Worm (Caenorhabditis elegans) whole organism, young adult: ENCODE data around the gene panl-3.

Experiments used
- B0261.1 ChIP-seq: sonication (generic microtip); optimal IDR thresholded peaks from 2 replicates; lab custom pipeline; 2016; ENCODE audit warnings: mild to moderate bottlenecking, missing genetic modification characterization, moderate library complexity, missing compliant biosample characterization
- C06A6.2 ChIP-seq: fragments of 200-800 bp; sonication (Bioruptor generic); conservative IDR thresholded peaks from 2 replicates; pipeline ENCODE4 v1.3.6; 2022; ENCODE audit warnings: missing genetic modification characterization, missing compliant biosample characterization
- D2030.7 ChIP-seq: fragments of 200-800 bp; sonication (Bioruptor generic); IDR thresholded peaks from 2 replicates; pipeline ENCODE4 v1.3.6; 2022; ENCODE audit warnings: missing genetic modification reagents, missing genetic modification characterization, missing compliant biosample characterization
- F23B12.7 ChIP-seq: sonication (generic microtip); optimal IDR thresholded peaks from 2 replicates; lab custom pipeline; 2017; ENCODE audit warnings: missing genetic modification characterization, mild to moderate bottlenecking, missing compliant biosample characterization, antibody characterized with exemption, moderate library complexity; ENCODE audit not compliant: insufficient read depth
- F33H1.4 ChIP-seq: fragments of 200-800 bp; sonication (Bioruptor generic); IDR thresholded peaks from 2 replicates; pipeline ENCODE4 v1.3.6; 2022; ENCODE audit warnings: missing genetic modification reagents, missing genetic modification characterization, missing compliant biosample characterization
- F37B4.10 ChIP-seq: fragments of 200-800 bp; sonication (Bioruptor generic); IDR thresholded peaks from 2 replicates; pipeline ENCODE4 v1.3.6; 2022; ENCODE audit warnings: missing genetic modification characterization, missing compliant biosample characterization
- F57A8.1 ChIP-seq: fragments of 200-800 bp; sonication (Bioruptor generic); optimal IDR thresholded peaks from 2 replicates; lab custom pipeline; 2018; ENCODE audit warnings: mild to moderate bottlenecking, missing genetic modification characterization, moderate library complexity, missing compliant biosample characterization
- F57C9.4 ChIP-seq: sonication (generic microtip); optimal IDR thresholded peaks from 2 replicates; lab custom pipeline; 2017; ENCODE audit warnings: mild to moderate bottlenecking, missing genetic modification characterization, missing compliant biosample characterization
- K11D2.4 ChIP-seq: fragments of 200-800 bp; sonication (Bioruptor generic); IDR thresholded peaks from 2 replicates; pipeline ENCODE4 v1.3.6; 2022; ENCODE audit warnings: missing genetic modification reagents, missing genetic modification characterization, missing compliant biosample characterization
- T07F8.4 ChIP-seq: sonication (generic microtip); optimal IDR thresholded peaks from 2 replicates; lab custom pipeline; 2016; ENCODE audit warnings: mild to moderate bottlenecking, missing genetic modification characterization, moderate library complexity, missing compliant biosample characterization
- Y56A3A.18 ChIP-seq: fragments of 200-800 bp; sonication (Bioruptor generic); IDR thresholded peaks from 2 replicates; pipeline ENCODE4 v1.3.6; 2022; ENCODE audit warnings: missing genetic modification reagents, missing genetic modification characterization, missing compliant biosample characterization
- Y79H2A.3 ChIP-seq: fragments of 200-800 bp; sonication (Bioruptor generic); conservative IDR thresholded peaks from 2 replicates; pipeline ENCODE4 v1.3.6; 2022; ENCODE audit warnings: missing genetic modification reagents, missing genetic modification characterization, missing compliant biosample characterization
- ama-1 ChIP-seq, 3 experiments: fragments of 150-350 bp in 1 of 3; sonication (generic microtip) in 2 of 3; optimal IDR thresholded peaks; 2 replicates each; lab custom pipeline; 2014 to 2018; ENCODE audit warnings: missing biosample characterization in 2 of 3, missing genetic modification characterization in 2 of 3, missing genetic modification reagents in 2 of 3
- atf-7 ChIP-seq: sonication (generic microtip); optimal IDR thresholded peaks from 2 replicates; lab custom pipeline; 2017; ENCODE audit warnings: mild to moderate bottlenecking, missing genetic modification characterization, missing compliant biosample characterization
- attf-5 ChIP-seq: fragments of 200-800 bp; sonication (Bioruptor generic); optimal IDR thresholded peaks from 2 replicates; lab custom pipeline; 2018; ENCODE audit warnings: mild to moderate bottlenecking, missing genetic modification characterization, missing compliant biosample characterization
- attf-6 ChIP-seq: fragments of 200-800 bp; sonication (Bioruptor generic); IDR thresholded peaks from 2 replicates; pipeline ENCODE4 v1.3.6; 2022; ENCODE audit warnings: missing genetic modification reagents, missing genetic modification characterization, missing compliant biosample characterization
- bed-2 ChIP-seq: fragments of 200-800 bp; sonication (Bioruptor generic); IDR thresholded peaks from 2 replicates; pipeline ENCODE4 v1.3.6; 2022; ENCODE audit warnings: missing genetic modification reagents, missing genetic modification characterization, missing compliant biosample characterization
- ceh-27 ChIP-seq: fragments of 200-800 bp; sonication (Bioruptor generic); optimal IDR thresholded peaks from 2 replicates; lab custom pipeline; 2018; ENCODE audit warnings: mild to moderate bottlenecking, missing genetic modification characterization, moderate library complexity, missing compliant biosample characterization
- ceh-40 ChIP-seq: fragments of 200-800 bp; sonication (Bioruptor generic); IDR thresholded peaks from 2 replicates; pipeline ENCODE4 v1.3.6; 2022; ENCODE audit warnings: missing genetic modification characterization, missing compliant biosample characterization
- dpff-1 ChIP-seq: sonication (generic microtip); optimal IDR thresholded peaks from 2 replicates; lab custom pipeline; 2017; ENCODE audit warnings: mild to moderate bottlenecking, missing genetic modification characterization, missing compliant biosample characterization
- dpl-1 ChIP-seq: fragments of 150-350 bp; optimal IDR thresholded peaks from 2 replicates; lab custom pipeline; 2014; ENCODE audit warnings: missing biosample characterization, missing genetic modification reagents, missing genetic modification characterization
- ets-4 ChIP-seq: fragments of 200-800 bp; sonication (Bioruptor generic); optimal IDR thresholded peaks from 2 replicates; lab custom pipeline; 2018; ENCODE audit warnings: mild to moderate bottlenecking, missing genetic modification characterization, missing compliant biosample characterization
- hlh-12 ChIP-seq: sonication (generic microtip); optimal IDR thresholded peaks from 2 replicates; lab custom pipeline; 2016; ENCODE audit warnings: missing genetic modification characterization, missing compliant biosample characterization
- hmg-1.2 ChIP-seq: fragments of 200-800 bp; sonication (Bioruptor generic); IDR thresholded peaks from 2 replicates; pipeline ENCODE4 v1.3.6; 2022; ENCODE audit warnings: missing genetic modification reagents, missing genetic modification characterization, missing compliant biosample characterization
- hmg-20 ChIP-seq: fragments of 200-800 bp; sonication (Bioruptor generic); IDR thresholded peaks from 2 replicates; pipeline ENCODE4 v1.3.6; 2022; ENCODE audit warnings: missing genetic modification reagents, missing genetic modification characterization, missing compliant biosample characterization
- lin-26 ChIP-seq: fragments of 200-800 bp; sonication (Bioruptor generic); IDR thresholded peaks from 2 replicates; pipeline ENCODE4 v1.3.6; 2022; ENCODE audit warnings: missing genetic modification reagents, missing genetic modification characterization, missing compliant biosample characterization
- lin-40 ChIP-seq: sonication (generic microtip); optimal IDR thresholded peaks from 2 replicates; lab custom pipeline; 2016; ENCODE audit warnings: missing genetic modification characterization, mild to moderate bottlenecking, missing compliant biosample characterization, missing genotype, missing genetic modification reagents
- lir-1 ChIP-seq: fragments of 200-800 bp; sonication (Bioruptor generic); conservative IDR thresholded peaks from 2 replicates; pipeline ENCODE4 v1.3.6; 2022; ENCODE audit warnings: missing genetic modification reagents, missing genetic modification characterization, missing compliant biosample characterization
- lsy-27 ChIP-seq: sonication (generic microtip); optimal IDR thresholded peaks from 2 replicates; lab custom pipeline; 2017; ENCODE audit warnings: missing genetic modification characterization, mild to moderate bottlenecking, missing compliant biosample characterization, antibody characterized with exemption, missing genotype, borderline replicate concordance; ENCODE audit not compliant: insufficient read depth
- madf-3 ChIP-seq: fragments of 200-800 bp; sonication (Bioruptor generic); IDR thresholded peaks from 2 replicates; pipeline ENCODE4 v1.3.6; 2022; ENCODE audit warnings: missing genetic modification reagents, missing genetic modification characterization, missing compliant biosample characterization
- madf-6 ChIP-seq: fragments of 200-800 bp; sonication (Bioruptor generic); IDR thresholded peaks from 2 replicates; pipeline ENCODE4 v1.3.6; 2022; ENCODE audit warnings: missing genetic modification reagents, missing genetic modification characterization, missing compliant biosample characterization
- mcd-1 ChIP-seq: fragments of 200-800 bp; sonication (Bioruptor generic); IDR thresholded peaks from 2 replicates; pipeline ENCODE4 v1.3.6; 2022; ENCODE audit warnings: missing genetic modification reagents, missing genetic modification characterization, missing compliant biosample characterization
- nfya-1 ChIP-seq: sonication (generic microtip); optimal IDR thresholded peaks from 2 replicates; lab custom pipeline; 2017; ENCODE audit warnings: antibody characterized with exemption, missing compliant biosample characterization, missing genetic modification characterization, borderline replicate concordance; ENCODE audit not compliant: insufficient read depth
- nfyb-1 ChIP-seq: fragments of 200-800 bp; sonication (Bioruptor generic); IDR thresholded peaks from 2 replicates; pipeline ENCODE4 v1.3.6; 2022; ENCODE audit warnings: missing genetic modification reagents, missing genetic modification characterization, missing compliant biosample characterization
- nhr-80 ChIP-seq: sonication (generic microtip); optimal IDR thresholded peaks from 2 replicates; lab custom pipeline; 2016; ENCODE audit warnings: missing genetic modification characterization, missing compliant biosample characterization
- repo-1 ChIP-seq: sonication (generic microtip); optimal IDR thresholded peaks from 2 replicates; lab custom pipeline; 2017; ENCODE audit warnings: mild to moderate bottlenecking, missing genetic modification characterization, missing compliant biosample characterization
- sea-2 ChIP-seq: fragments of 200-800 bp; sonication (Bioruptor generic); IDR thresholded peaks from 2 replicates; pipeline ENCODE4 v1.3.6; 2022; ENCODE audit warnings: missing genetic modification characterization, missing compliant biosample characterization
- snpc-1.1 ChIP-seq: sonication (generic microtip); optimal IDR thresholded peaks from 2 replicates; lab custom pipeline; 2017; ENCODE audit warnings: missing genetic modification characterization, mild to moderate bottlenecking, missing compliant biosample characterization, antibody characterized with exemption, moderate library complexity, missing genotype, missing genetic modification reagents; ENCODE audit not compliant: insufficient read depth
- snpc-1.3 ChIP-seq: sonication (generic microtip); optimal IDR thresholded peaks from 2 replicates; lab custom pipeline; 2017; ENCODE audit warnings: missing genetic modification characterization, mild to moderate bottlenecking, missing compliant biosample characterization, antibody characterized with exemption, moderate library complexity, missing genotype, missing genetic modification reagents; ENCODE audit not compliant: insufficient read depth
- sptf-2 ChIP-seq: fragments of 200-800 bp; sonication (Bioruptor generic); optimal IDR thresholded peaks from 2 replicates; lab custom pipeline; 2018; ENCODE audit warnings: mild to moderate bottlenecking, missing genetic modification characterization, missing compliant biosample characterization
- unc-130 ChIP-seq: sonication (generic microtip); optimal IDR thresholded peaks from 2 replicates; lab custom pipeline; 2016; ENCODE audit warnings: missing genetic modification reagents, missing genetic modification characterization, missing compliant biosample characterization
- xnd-1 ChIP-seq: sonication (generic microtip); optimal IDR thresholded peaks from 2 replicates; lab custom pipeline; 2016; ENCODE audit warnings: missing genotype, missing genetic modification reagents, missing genetic modification characterization, missing compliant biosample characterization
- zim-3 ChIP-seq: sonication (generic microtip); optimal IDR thresholded peaks from 2 replicates; lab custom pipeline; 2017; ENCODE audit warnings: mild to moderate bottlenecking, missing genetic modification characterization, moderate library complexity, missing compliant biosample characterization
- ztf-28 ChIP-seq: fragments of 200-800 bp; sonication (Bioruptor generic); IDR thresholded peaks from 2 replicates; pipeline ENCODE4 v1.3.6; 2022; ENCODE audit warnings: missing genetic modification reagents, missing genetic modification characterization, missing compliant biosample characterization
- ztf-6 ChIP-seq: fragments of 200-800 bp; sonication (Bioruptor generic); IDR thresholded peaks from 2 replicates; pipeline ENCODE4 v1.3.6; 2022; ENCODE audit warnings: missing genetic modification reagents, missing genetic modification characterization, missing compliant biosample characterization

Gene panl-3

DNA sequence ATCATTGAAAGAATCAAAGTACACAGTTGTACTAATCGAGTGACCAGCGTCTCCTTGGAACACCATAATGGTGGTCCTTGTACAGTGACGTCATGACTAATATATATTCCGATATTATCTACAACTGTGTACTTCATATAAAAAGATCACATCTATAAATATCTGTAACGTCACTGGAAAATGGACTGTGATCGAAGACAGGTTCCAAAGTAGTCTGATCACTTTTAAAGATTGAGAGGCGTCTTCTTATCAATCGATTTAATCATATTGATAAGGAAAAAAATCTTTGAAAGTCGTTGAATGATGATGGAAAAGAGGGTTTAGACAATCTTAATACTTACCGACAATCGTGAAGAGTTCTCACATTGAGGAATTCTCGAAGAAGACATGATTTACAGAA lies 39.2 kb downstream of the panl-3 start:
- TF ChIP-seq C06A6.2 (GFP tag; lab: Robert Waterston, UW) (no peak), nhr-80 (tag; lab: Kevin White, UChicago) (peak; percentile 7)
- TF ChIP-seq, all 124 proteins: peak for 1

DNA sequence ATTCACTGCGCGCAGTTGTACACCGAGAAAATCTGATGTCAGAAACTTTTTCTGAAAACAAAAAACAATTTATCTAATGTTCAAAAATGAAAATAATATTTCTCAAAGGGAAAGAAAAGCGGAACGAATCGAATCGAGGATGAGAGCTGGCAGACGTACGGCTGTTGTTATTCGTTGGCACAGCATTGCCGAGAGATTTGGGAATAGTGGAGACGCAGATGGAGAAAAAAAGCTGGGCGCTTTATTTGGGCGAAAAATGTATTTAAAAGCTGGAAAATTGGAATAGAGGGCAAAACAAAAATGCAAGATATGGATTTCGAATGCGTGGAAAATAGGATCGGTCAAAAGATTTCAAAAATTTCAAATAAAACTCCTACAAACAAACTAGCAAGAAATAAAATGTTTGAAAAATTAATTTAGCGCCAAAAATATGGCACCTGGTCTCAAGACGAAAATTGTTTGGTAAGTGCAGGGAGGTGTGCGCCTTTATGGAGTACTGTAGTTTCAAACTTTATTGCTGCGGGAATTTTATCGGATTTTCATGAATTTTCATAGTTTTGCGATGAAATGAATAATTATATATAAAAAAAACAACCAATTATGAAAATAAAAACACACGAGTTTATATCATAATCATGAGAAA lies 40.4 kb downstream of the panl-3 start, which contains the start of gene gpdh-2:
TSS of gene gpdh-2 (minus strand) at position 51 of the 643 bp plus-strand sequence.
- no peak for TF ChIP-seq zim-3
- TF ChIP-seq ceh-27 = no peak
- no peak for TF ChIP-seq madf-3 (GFP tag; lab: Robert Waterston, UW)
- no peak for TF ChIP-seq nfya-1
- no peak for TF ChIP-seq snpc-1.3 (tag; lab: Kevin White, UChicago)
- TF ChIP-seq Y79H2A.3 (GFP tag; lab: Robert Waterston, UW) = no peak
- no peak for TF ChIP-seq hmg-20 (GFP tag; lab: Robert Waterston, UW)
- no peak for TF ChIP-seq sea-2
- TF ChIP-seq hmg-1.2 (GFP tag; lab: Robert Waterston, UW) = peak; percentile 15; the same call in 1 of the 2 replicates
- no peak for TF ChIP-seq atf-7 (tag; lab: Kevin White, UChicago)
- no peak for TF ChIP-seq Y56A3A.18 (GFP tag; lab: Robert Waterston, UW)
- TF ChIP-seq attf-5 (GFP tag; lab: Kevin White, UChicago) = no peak
- no peak for TF ChIP-seq ceh-40
- TF ChIP-seq madf-6 (GFP tag; lab: Robert Waterston, UW) = peak; percentile 74; the same call in 1 of the 2 replicates
- no peak for TF ChIP-seq sptf-2
- no peak for TF ChIP-seq ama-1 (optimal IDR thresholded peaks at IDR 0.05; lab: Kevin White, UChicago)
- no peak for TF ChIP-seq ama-1 (GFP tag; optimal IDR thresholded peaks at IDR 0.05; lab: Kevin White, UChicago)
- no peak for TF ChIP-seq lir-1 (GFP tag; lab: Robert Waterston, UW)
- TF ChIP-seq hlh-12 = no peak
- no peak for TF ChIP-seq lin-40 (tag; lab: Kevin White, UChicago)
- TF ChIP-seq B0261.1 (tag; lab: Kevin White, UChicago) = no peak
- TF ChIP-seq repo-1 = no peak
- no peak for TF ChIP-seq nhr-80 (tag; lab: Kevin White, UChicago)
- no peak for TF ChIP-seq F37B4.10 (GFP tag; lab: Robert Waterston, UW)
- no peak for TF ChIP-seq ztf-6
- no peak for TF ChIP-seq T07F8.4 (tag; lab: Kevin White, UChicago)
- TF ChIP-seq C06A6.2 (GFP tag; lab: Robert Waterston, UW) = no peak
- no peak for TF ChIP-seq F57C9.4 (tag; lab: Kevin White, UChicago)
- TF ChIP-seq F33H1.4 = peak; percentile 46; the same call in 1 of the 2 replicates
- TF ChIP-seq F57A8.1 (GFP tag; lab: Kevin White, UChicago) = no peak
- TF ChIP-seq dpl-1 (GFP tag; lab: Kevin White, UChicago) = no peak
- TF ChIP-seq mcd-1 (GFP tag; lab: Robert Waterston, UW) = no peak
- no peak for TF ChIP-seq lsy-27 (tag; lab: Kevin White, UChicago)
- no peak for TF ChIP-seq ztf-28
- no peak for TF ChIP-seq ets-4 (GFP tag; lab: Kevin White, UChicago)
- no peak for TF ChIP-seq K11D2.4
- no peak for TF ChIP-seq unc-130 (GFP tag; lab: Kevin White, UChicago)
- no peak for TF ChIP-seq snpc-1.1 (tag; lab: Kevin White, UChicago)
- no peak for TF ChIP-seq bed-2 (GFP tag; lab: Robert Waterston, UW)
- TF ChIP-seq F23B12.7 (tag; lab: Kevin White, UChicago) = no peak
- TF ChIP-seq D2030.7 = no peak
- TF ChIP-seq attf-6 = no peak
- peak; percentile 24 for TF ChIP-seq xnd-1 (tag; lab: Kevin White, UChicago)
- TF ChIP-seq dpff-1 (tag; lab: Kevin White, UChicago) = no peak
- no peak for TF ChIP-seq lin-26 (GFP tag; lab: Robert Waterston, UW)
- TF ChIP-seq nfyb-1 (GFP tag; lab: Robert Waterston, UW) = no peak
